Worm (Caenorhabditis elegans) whole organism, L2 larva: ENCODE data around the gene C14A11.9.

Experiments used
- F13H6.1 ChIP-seq: sonication (generic microtip); optimal IDR thresholded peaks from 2 replicates; lab custom pipeline; 2016; ENCODE audit warnings: missing genetic modification characterization, missing compliant biosample characterization
- R02D3.7 ChIP-seq: fragments of 150-350 bp; optimal IDR thresholded peaks from 2 replicates; lab custom pipeline; 2014; ENCODE audit warnings: missing biosample characterization, missing genetic modification characterization
- Y55F3AM.14 ChIP-seq: fragments of 200-800 bp; sonication (Bioruptor generic); optimal IDR thresholded peaks from 2 replicates; lab custom pipeline; 2018; ENCODE audit warnings: mild to moderate bottlenecking, missing genetic modification characterization, missing compliant biosample characterization
- ZK546.5 ChIP-seq: sonication (generic microtip); optimal IDR thresholded peaks from 2 replicates; lab custom pipeline; 2017; ENCODE audit warnings: missing biosample characterization, missing genetic modification characterization
- alr-1 ChIP-seq: fragments of 150-350 bp; optimal IDR thresholded peaks from 2 replicates; lab custom pipeline; 2014; ENCODE audit warnings: missing biosample characterization, missing genetic modification characterization
- aly-2 ChIP-seq: fragments of 150-350 bp; optimal IDR thresholded peaks from 2 replicates; lab custom pipeline; 2014; ENCODE audit warnings: missing biosample characterization, missing genetic modification characterization
- ama-1 ChIP-seq: fragments of 150-350 bp; optimal IDR thresholded peaks from 2 replicates; lab custom pipeline; 2018; ENCODE audit warnings: inconsistent platforms
- ceh-16 ChIP-seq: fragments of 150-350 bp; optimal IDR thresholded peaks from 2 replicates; lab custom pipeline; 2014; ENCODE audit warnings: missing biosample characterization, missing genetic modification characterization
- ceh-82 ChIP-seq: fragments of 150-350 bp; optimal IDR thresholded peaks from 2 replicates; lab custom pipeline; 2014; ENCODE audit warnings: missing biosample characterization, missing genetic modification characterization
- crh-2 ChIP-seq: sonication (generic microtip); optimal IDR thresholded peaks from 2 replicates; lab custom pipeline; 2017; ENCODE audit warnings: missing biosample characterization, missing genetic modification characterization
- dmd-4 ChIP-seq: sonication (generic microtip); optimal IDR thresholded peaks from 2 replicates; lab custom pipeline; 2017; ENCODE audit warnings: missing biosample characterization, missing genetic modification characterization
- egl-27 ChIP-seq: sonication (generic microtip); optimal IDR thresholded peaks from 3 replicates; lab custom pipeline; 2017; ENCODE audit warnings: missing biosample characterization, missing genetic modification reagents, missing genetic modification characterization
- elt-1 ChIP-seq: fragments of 150-350 bp; optimal IDR thresholded peaks from 2 replicates; lab custom pipeline; 2014; ENCODE audit warnings: missing biosample characterization, missing genetic modification characterization
- elt-3 ChIP-seq: sonication (generic microtip); optimal IDR thresholded peaks from 2 replicates; lab custom pipeline; 2017; ENCODE audit warnings: missing biosample characterization, missing genetic modification characterization
- fos-1 ChIP-seq: fragments of 150-350 bp; optimal IDR thresholded peaks from 2 replicates; lab custom pipeline; 2014; ENCODE audit warnings: missing biosample characterization, missing genetic modification characterization
- gmeb-1 ChIP-seq: fragments of 150-350 bp; optimal IDR thresholded peaks from 2 replicates; lab custom pipeline; 2014; ENCODE audit warnings: missing biosample characterization, missing genetic modification characterization
- lin-13 ChIP-seq: fragments of 150-350 bp; optimal IDR thresholded peaks from 2 replicates; lab custom pipeline; 2014; ENCODE audit warnings: missing biosample characterization, missing genetic modification reagents, missing genetic modification characterization
- lin-39 ChIP-seq: fragments of 150-350 bp; optimal IDR thresholded peaks from 2 replicates; lab custom pipeline; 2014; ENCODE audit warnings: missing biosample characterization, missing genetic modification reagents, missing genetic modification characterization
- mab-5 ChIP-seq: fragments of 150-350 bp; optimal IDR thresholded peaks from 2 replicates; lab custom pipeline; 2014; ENCODE audit warnings: missing biosample characterization, missing genetic modification characterization
- mbf-1 ChIP-seq: sonication (generic microtip); optimal IDR thresholded peaks from 2 replicates; lab custom pipeline; 2017; ENCODE audit warnings: missing biosample characterization, missing genetic modification characterization
- mdl-1 ChIP-seq, 2 experiments: fragments of 150-350 bp in 1 of 2; sonication (generic microtip) in 1 of 2; optimal IDR thresholded peaks; 2 replicates each; lab custom pipeline; 2017; ENCODE audit warnings: missing biosample characterization in 2 of 2, missing genetic modification characterization in 2 of 2
- nhr-10 ChIP-seq: sonication (generic microtip); optimal IDR thresholded peaks from 2 replicates; lab custom pipeline; 2017; ENCODE audit warnings: missing biosample characterization, missing genetic modification characterization
- nhr-11 ChIP-seq: fragments of 150-350 bp; optimal IDR thresholded peaks from 2 replicates; lab custom pipeline; 2014; ENCODE audit warnings: missing biosample characterization, missing genetic modification characterization
- nhr-12 ChIP-seq: fragments of 150-350 bp; optimal IDR thresholded peaks from 2 replicates; lab custom pipeline; 2014; ENCODE audit warnings: missing biosample characterization, missing genetic modification characterization
- nhr-129 ChIP-seq: fragments of 150-350 bp; optimal IDR thresholded peaks from 2 replicates; lab custom pipeline; 2014; ENCODE audit warnings: missing biosample characterization, missing genetic modification characterization
- nhr-21 ChIP-seq: fragments of 150-350 bp; optimal IDR thresholded peaks from 2 replicates; lab custom pipeline; 2014; ENCODE audit warnings: missing biosample characterization, missing genetic modification characterization
- nhr-23 ChIP-seq: fragments of 150-350 bp; optimal IDR thresholded peaks from 2 replicates; lab custom pipeline; 2014; ENCODE audit warnings: missing biosample characterization, missing genetic modification reagents, missing genetic modification characterization
- nhr-25 ChIP-seq: fragments of 150-350 bp; sonication (generic microtip); optimal IDR thresholded peaks from 3 replicates; lab custom pipeline; 2014; ENCODE audit warnings: missing biosample characterization, missing genetic modification characterization
- nhr-6 ChIP-seq: fragments of 150-350 bp; optimal IDR thresholded peaks from 2 replicates; lab custom pipeline; 2014; ENCODE audit warnings: missing biosample characterization, missing genetic modification characterization
- nhr-77 ChIP-seq: fragments of 150-350 bp; optimal IDR thresholded peaks from 2 replicates; lab custom pipeline; 2014; ENCODE audit warnings: missing biosample characterization, missing genetic modification characterization
- sem-4 ChIP-seq: fragments of 150-350 bp; optimal IDR thresholded peaks from 2 replicates; lab custom pipeline; 2014; ENCODE audit warnings: missing biosample characterization, missing genetic modification reagents, missing genetic modification characterization
- skn-1 ChIP-seq: sonication (generic microtip); optimal IDR thresholded peaks from 2 replicates; lab custom pipeline; 2017; ENCODE audit warnings: missing biosample characterization, missing genetic modification characterization
- sma-3 ChIP-seq: sonication (generic microtip); optimal IDR thresholded peaks from 2 replicates; lab custom pipeline; 2016; ENCODE audit warnings: missing genetic modification reagents, missing genetic modification characterization, missing compliant biosample characterization
- unc-39 ChIP-seq: fragments of 150-350 bp; optimal IDR thresholded peaks from 2 replicates; lab custom pipeline; 2014; ENCODE audit warnings: missing biosample characterization, missing genetic modification characterization
- unc-55 ChIP-seq: fragments of 150-350 bp; sonication (generic microtip); optimal IDR thresholded peaks from 3 replicates; lab custom pipeline; 2014; ENCODE audit warnings: missing biosample characterization, missing genetic modification reagents, missing genetic modification characterization
- unc-62 ChIP-seq: fragments of 150-350 bp; optimal IDR thresholded peaks from 2 replicates; lab custom pipeline; 2014; ENCODE audit warnings: missing biosample characterization, missing genetic modification reagents, missing genetic modification characterization
- ztf-1 ChIP-seq: fragments of 200-800 bp; sonication (Bioruptor generic); conservative IDR thresholded peaks from 2 replicates; pipeline ENCODE4 v1.3.6; 2022; ENCODE audit warnings: missing genetic modification characterization, missing compliant biosample characterization
- ztf-11 ChIP-seq: sonication (generic microtip); optimal IDR thresholded peaks from 2 replicates; lab custom pipeline; 2017; ENCODE audit warnings: missing biosample characterization, missing genetic modification characterization

Gene C14A11.9

ce11 chrX:2794324-2794723, 15.1 kb downstream of the C14A11.9 start:
- TF ChIP-seq ama-1 = no peak
- no peak for TF ChIP-seq ztf-1 (GFP tag; lab: Robert Waterston, UW)
- TF ChIP-seq ZK546.5 (tag; lab: Kevin White, UChicago) = no peak
- TF ChIP-seq lin-13 (GFP tag; lab: Kevin White, UChicago) = no peak
- no peak for TF ChIP-seq mab-5 (tag; lab: Kevin White, UChicago)
- TF ChIP-seq skn-1 = no peak
- TF ChIP-seq lin-39 (tag; lab: Kevin White, UChicago) = no peak
- TF ChIP-seq dmd-4 (tag; lab: Kevin White, UChicago) = no peak
- TF ChIP-seq nhr-6 = no peak
- no peak for TF ChIP-seq nhr-10 (tag; lab: Kevin White, UChicago)
- no peak for TF ChIP-seq sem-4 (tag; lab: Kevin White, UChicago)
- no peak for TF ChIP-seq ztf-11 (tag; lab: Kevin White, UChicago)
- no peak for TF ChIP-seq nhr-77 (tag; lab: Kevin White, UChicago)
- TF ChIP-seq gmeb-1 (tag; lab: Kevin White, UChicago) = no peak
- no peak for TF ChIP-seq ceh-16 (tag; lab: Kevin White, UChicago)
- no peak for TF ChIP-seq elt-3
- no peak for TF ChIP-seq mbf-1 (tag; lab: Kevin White, UChicago)
- TF ChIP-seq elt-1 = no peak
- no peak for TF ChIP-seq nhr-129 (tag; lab: Kevin White, UChicago)

DNA sequence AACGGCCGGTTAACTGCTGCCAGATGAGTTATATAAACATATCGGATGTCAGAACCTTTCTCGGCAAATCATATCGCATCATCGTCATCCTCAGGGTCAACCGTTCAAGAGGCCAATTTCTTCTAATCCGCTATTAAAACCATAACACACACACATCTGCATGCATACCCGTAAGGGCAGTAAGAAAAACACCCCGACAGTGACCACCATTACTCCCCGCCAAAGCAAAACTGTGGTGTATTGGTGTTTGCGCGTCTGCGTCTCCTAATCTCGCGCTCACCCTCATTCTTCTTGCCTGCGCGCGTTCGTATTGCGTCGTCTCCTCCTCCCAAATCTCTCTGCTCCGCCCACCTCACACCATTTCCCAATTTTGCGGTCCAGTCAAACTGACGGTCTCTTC, 15.9 kb downstream of the C14A11.9 start:
- TF ChIP-seq nhr-25 (no peak), sma-3 (GFP tag; lab: Kevin White, UChicago) (no peak), unc-62 (GFP tag; lab: Kevin White, UChicago) (no peak), unc-55 (GFP tag; lab: Kevin White, UChicago) (no peak), R02D3.7 (tag; lab: Kevin White, UChicago) (no peak), nhr-129 (tag; lab: Kevin White, UChicago) (no peak), egl-27 (tag; lab: Kevin White, UChicago) (no peak), mbf-1 (tag; lab: Kevin White, UChicago) (no peak), ceh-82 (tag; lab: Kevin White, UChicago) (no peak), elt-1 (no peak), lin-39 (tag; lab: Kevin White, UChicago) (no peak), F13H6.1 (tag; lab: Kevin White, UChicago) (no peak), nhr-12 (tag; lab: Kevin White, UChicago) (no peak), mab-5 (tag; lab: Kevin White, UChicago) (no peak)
- TF ChIP-seq, all 48 proteins: peak for 0

- TF ChIP-seq unc-39 = no peak
- TF ChIP-seq, all 48 proteins: peak for 0
These were observed 31.5 kb downstream of the C14A11.9 start for ce11 chrX:2777973-2778372.

DNA sequence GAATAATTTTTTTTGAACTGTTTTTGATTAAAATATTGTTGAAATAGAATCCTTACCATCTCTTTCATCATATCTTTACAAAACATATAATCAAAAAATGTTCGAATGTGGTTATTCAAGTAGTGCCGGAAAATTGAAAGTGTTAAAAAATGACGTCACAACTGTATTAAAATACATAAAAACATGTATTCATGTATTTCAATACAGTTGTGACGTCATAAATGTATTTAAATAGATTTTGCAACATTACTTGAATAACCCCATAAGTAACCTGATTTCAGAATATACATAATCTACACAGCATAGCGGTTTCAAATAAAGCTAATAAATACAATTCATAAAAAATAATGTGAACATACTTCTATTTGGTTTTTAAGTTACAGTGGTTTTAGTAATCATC, 32.5 kb downstream of the C14A11.9 start:
- TF ChIP-seq nhr-11 (tag; lab: Kevin White, UChicago) (no peak), unc-62 (GFP tag; lab: Kevin White, UChicago) (no peak), nhr-21 (no peak), gmeb-1 (tag; lab: Kevin White, UChicago) (no peak), alr-1 (tag; lab: Kevin White, UChicago) (no peak), nhr-77 (tag; lab: Kevin White, UChicago) (no peak), nhr-12 (tag; lab: Kevin White, UChicago) (no peak), nhr-23 (tag; lab: Kevin White, UChicago) (no peak), lin-13 (GFP tag; lab: Kevin White, UChicago) (no peak), ZK546.5 (tag; lab: Kevin White, UChicago) (no peak), Y55F3AM.14 (GFP tag; lab: Kevin White, UChicago) (no peak), R02D3.7 (tag; lab: Kevin White, UChicago) (no peak), fos-1 (tag; lab: Kevin White, UChicago) (no peak)

ce11 chrX:2771742-2772141, 37.7 kb downstream of the C14A11.9 start, which contains the start of gene cgef-1:
TSS of gene cgef-1 (plus strand) at chrX:2772042.
- TF ChIP-seq ama-1 (no peak), sem-4 (tag; lab: Kevin White, UChicago) (no peak), ztf-11 (tag; lab: Kevin White, UChicago) (no peak), mdl-1 (tag; optimal IDR thresholded peaks at IDR 0.05; lab: Kevin White, UChicago) (no peak), crh-2 (tag; lab: Kevin White, UChicago) (no peak), aly-2 (no peak), unc-55 (GFP tag; lab: Kevin White, UChicago) (no peak)
